Fruit fly (Drosophila melanogaster) whole organism, prepupa: ENCODE results near the gene Rfx.
A peak's percentile ranks its signal among the peaks of the same experiment; 100 is the strongest.

Experiments used
- Blimp-1 ChIP-seq: fragments of 200-800 bp; sonication (Bioruptor generic); optimal IDR thresholded peaks from 3 replicates; lab custom pipeline; 2017; ENCODE audit warnings: missing biosample characterization, missing genetic modification characterization, mild to moderate bottlenecking, moderate library complexity, missing genetic modification reagents
- CG10631 ChIP-seq: fragments of 200-800 bp; sonication (Bioruptor generic); optimal IDR thresholded peaks from 2 replicates; lab custom pipeline; 2016; ENCODE audit warnings: missing biosample characterization, missing genetic modification characterization
- CG11294 ChIP-seq: fragments of 200-800 bp; sonication (Bioruptor generic); IDR thresholded peaks from 2 replicates; pipeline ENCODE4 v1.3.6; 2022; ENCODE audit warnings: missing biosample characterization, missing genetic modification characterization
- CG11762 ChIP-seq: fragments of 200-800 bp; sonication (Bioruptor generic); optimal IDR thresholded peaks from 3 replicates; lab custom pipeline; 2016; ENCODE audit warnings: missing biosample characterization, missing genetic modification characterization; ENCODE audit not compliant: insufficient read depth
- CG11902 ChIP-seq: fragments of 200-800 bp; sonication (Bioruptor generic); optimal IDR thresholded peaks from 3 replicates; lab custom pipeline; 2016; ENCODE audit warnings: missing biosample characterization, missing genetic modification characterization
- CG15336 ChIP-seq: fragments of 200-800 bp; sonication (Bioruptor generic); IDR thresholded peaks from 2 replicates; pipeline ENCODE4 v1.3.6; 2022; ENCODE audit warnings: missing biosample characterization, missing genetic modification characterization
- CG1621 ChIP-seq: fragments of 200-800 bp; sonication (Bioruptor generic); optimal IDR thresholded peaks from 3 replicates; lab custom pipeline; 2018; ENCODE audit warnings: missing biosample characterization, mild to moderate bottlenecking, missing genetic modification characterization
- CG16779 ChIP-seq: fragments of 200-800 bp; sonication (Bioruptor generic); optimal IDR thresholded peaks from 3 replicates; lab custom pipeline; 2017; ENCODE audit warnings: missing biosample characterization, mild to moderate bottlenecking, missing genetic modification characterization
- CG3032 ChIP-seq: fragments of 200-800 bp; optimal IDR thresholded peaks from 2 replicates; lab custom pipeline; 2019; ENCODE audit warnings: missing biosample characterization, mild to moderate bottlenecking, missing genetic modification characterization, moderate library complexity
- CG32006 ChIP-seq: fragments of 200-800 bp; sonication (Bioruptor generic); optimal IDR thresholded peaks from 3 replicates; lab custom pipeline; 2017; ENCODE audit warnings: missing biosample characterization, mild to moderate bottlenecking, missing genetic modification characterization
- CG34406 ChIP-seq: fragments of 200-800 bp; sonication (Bioruptor generic); optimal IDR thresholded peaks from 3 replicates; lab custom pipeline; 2016; ENCODE audit warnings: missing biosample characterization, missing genetic modification characterization
- CG4318 ChIP-seq: fragments of 200-800 bp; sonication (Bioruptor generic); optimal IDR thresholded peaks from 3 replicates; lab custom pipeline; 2017; ENCODE audit warnings: missing biosample characterization, mild to moderate bottlenecking, missing genetic modification characterization
- CG6792 ChIP-seq: fragments of 200-800 bp; sonication (Bioruptor generic); optimal IDR thresholded peaks from 3 replicates; lab custom pipeline; 2016; ENCODE audit warnings: missing biosample characterization, missing genetic modification characterization
- CG6808 ChIP-seq: fragments of 200-800 bp; sonication (Bioruptor generic); optimal IDR thresholded peaks from 3 replicates; lab custom pipeline; 2017; ENCODE audit warnings: missing biosample characterization, missing genetic modification characterization, mild to moderate bottlenecking, moderate library complexity, missing genetic modification reagents
- CG7368 ChIP-seq: fragments of 200-800 bp; sonication (Bioruptor generic); optimal IDR thresholded peaks from 3 replicates; lab custom pipeline; 2016; ENCODE audit warnings: missing biosample characterization, missing genetic modification characterization
- CG8319 ChIP-seq: fragments of 200-800 bp; sonication (Bioruptor generic); optimal IDR thresholded peaks from 3 replicates; lab custom pipeline; 2016; ENCODE audit warnings: missing biosample characterization, missing genetic modification characterization
- CG9139 ChIP-seq: fragments of 200-800 bp; sonication (Bioruptor generic); optimal IDR thresholded peaks from 3 replicates; lab custom pipeline; 2017; ENCODE audit warnings: missing biosample characterization, mild to moderate bottlenecking, missing genetic modification characterization
- Eip75B ChIP-seq: fragments of 200-800 bp; sonication (Bioruptor generic); optimal IDR thresholded peaks from 3 replicates; lab custom pipeline; 2016; ENCODE audit warnings: missing biosample characterization, missing genetic modification characterization
- Eip78C ChIP-seq: fragments of 200-800 bp; sonication (Bioruptor generic); peaks from one replicate; lab custom pipeline; 2016; ENCODE audit warnings: missing biosample characterization, missing genetic modification characterization
- Eip93F ChIP-seq: fragments of 200-800 bp; sonication (Bioruptor generic); optimal IDR thresholded peaks from 2 replicates; lab custom pipeline; 2016; ENCODE audit warnings: missing biosample characterization, mild to moderate bottlenecking, missing genetic modification characterization
- Ets21C ChIP-seq: fragments of 200-800 bp; sonication (Bioruptor generic); optimal IDR thresholded peaks from 3 replicates; lab custom pipeline; 2016; ENCODE audit warnings: missing biosample characterization, missing genetic modification characterization
- Ets96B ChIP-seq: fragments of 200-800 bp; optimal IDR thresholded peaks from 2 replicates; lab custom pipeline; 2019; ENCODE audit warnings: missing biosample characterization, mild to moderate bottlenecking, missing genetic modification characterization, moderate library complexity
- Gug ChIP-seq: fragments of 200-800 bp; sonication (Bioruptor generic); IDR thresholded peaks from 2 replicates; pipeline ENCODE4 v1.3.6; 2022; ENCODE audit warnings: missing biosample characterization, missing genetic modification characterization
- Hr38 ChIP-seq: sonication (Bioruptor generic); optimal IDR thresholded peaks from 2 replicates; lab custom pipeline; 2016; ENCODE audit warnings: missing biosample characterization, missing genetic modification characterization
- Hr39 ChIP-seq: fragments of 200-800 bp; sonication (Bioruptor generic); optimal IDR thresholded peaks from 2 replicates; lab custom pipeline; 2016; ENCODE audit warnings: missing biosample characterization, missing genetic modification characterization
- Lpt ChIP-seq: fragments of 200-800 bp; sonication (Bioruptor generic); optimal IDR thresholded peaks from 3 replicates; lab custom pipeline; 2016; ENCODE audit warnings: missing biosample characterization, missing genetic modification characterization
- Smox ChIP-seq: fragments of 200-800 bp; sonication (Bioruptor generic); optimal IDR thresholded peaks from 3 replicates; lab custom pipeline; 2016; ENCODE audit warnings: missing biosample characterization, missing genetic modification characterization
- Sox102F ChIP-seq: fragments of 200-800 bp; sonication (Bioruptor generic); optimal IDR thresholded peaks from 2 replicates; lab custom pipeline; 2016; ENCODE audit warnings: missing biosample characterization, mild to moderate bottlenecking, missing genetic modification characterization
- Sox14 ChIP-seq: fragments of 200-800 bp; sonication (Bioruptor generic); optimal IDR thresholded peaks from 3 replicates; lab custom pipeline; 2016; ENCODE audit warnings: missing biosample characterization, missing genetic modification characterization
- achi ChIP-seq: fragments of 200-800 bp; sonication (Bioruptor generic); optimal IDR thresholded peaks from 3 replicates; lab custom pipeline; 2016; ENCODE audit warnings: missing biosample characterization, missing genetic modification characterization
- acj6 ChIP-seq: fragments of 200-800 bp; sonication (Bioruptor generic); optimal IDR thresholded peaks from 3 replicates; lab custom pipeline; 2016; ENCODE audit warnings: missing biosample characterization, missing genetic modification characterization
- cyc ChIP-seq: fragments of 200-800 bp; sonication (Bioruptor generic); optimal IDR thresholded peaks from 3 replicates; lab custom pipeline; 2016; ENCODE audit warnings: missing biosample characterization, missing genetic modification characterization
- dac ChIP-seq: fragments of 200-800 bp; sonication (Bioruptor generic); optimal IDR thresholded peaks from 2 replicates; lab custom pipeline; 2017; ENCODE audit warnings: missing biosample characterization, mild to moderate bottlenecking, missing genetic modification characterization
- dsx ChIP-seq: fragments of 200-800 bp; optimal IDR thresholded peaks from 3 replicates; lab custom pipeline; 2019; ENCODE audit warnings: missing biosample characterization, mild to moderate bottlenecking, missing genetic modification characterization, moderate library complexity; ENCODE audit not compliant: poor library complexity, severe bottlenecking
- eg ChIP-seq: fragments of 200-800 bp; sonication (Bioruptor generic); IDR thresholded peaks from 3 replicates; pipeline ENCODE4 v1.3.6; 2022; ENCODE audit warnings: missing biosample characterization, missing genetic modification characterization
- esn ChIP-seq: fragments of 200-800 bp; sonication (Bioruptor generic); optimal IDR thresholded peaks from 2 replicates; lab custom pipeline; 2016; ENCODE audit warnings: missing biosample characterization, mild to moderate bottlenecking, missing genetic modification characterization, moderate library complexity
- fd85E ChIP-seq: fragments of 200-800 bp; sonication (Bioruptor generic); optimal IDR thresholded peaks from 3 replicates; lab custom pipeline; 2016; ENCODE audit warnings: missing biosample characterization, missing genetic modification characterization
- fkh ChIP-seq: fragments of 200-800 bp; sonication (Bioruptor generic); optimal IDR thresholded peaks from 3 replicates; lab custom pipeline; 2017; ENCODE audit warnings: missing biosample characterization, mild to moderate bottlenecking, missing genetic modification characterization, moderate library complexity
- net ChIP-seq: fragments of 200-800 bp; sonication (Bioruptor generic); optimal IDR thresholded peaks from 3 replicates; lab custom pipeline; 2016; ENCODE audit warnings: missing biosample characterization, missing genetic modification characterization
- pdm3 ChIP-seq: fragments of 200-800 bp; sonication (Bioruptor generic); optimal IDR thresholded peaks from 3 replicates; lab custom pipeline; 2016; ENCODE audit warnings: missing biosample characterization, missing genetic modification characterization
- salr ChIP-seq, 2 experiments: fragments of 200-800 bp; sonication (Bioruptor generic); optimal IDR thresholded peaks; 3 replicates each; lab custom pipeline; 2016 to 2018; ENCODE audit warnings: missing biosample characterization in 2 of 2, missing genetic modification characterization in 2 of 2, mild to moderate bottlenecking in 1 of 2
- spab ChIP-seq: fragments of 200-800 bp; sonication (Bioruptor generic); optimal IDR thresholded peaks from 2 replicates; lab custom pipeline; 2017; ENCODE audit warnings: missing biosample characterization, mild to moderate bottlenecking, missing genetic modification characterization, missing genetic modification reagents
- ss ChIP-seq, 2 experiments: fragments of 200-800 bp; sonication (Bioruptor generic); optimal IDR thresholded peaks; 2 replicates in 1 of 2; 3 replicates in 1 of 2; lab custom pipeline; 2017 to 2018; ENCODE audit warnings: mild to moderate bottlenecking in 2 of 2, missing biosample characterization in 2 of 2, missing genetic modification characterization in 2 of 2, moderate library complexity in 1 of 2
- svp ChIP-seq: fragments of 200-800 bp; sonication (Bioruptor generic); peaks from one replicate; lab custom pipeline; 2016; ENCODE audit warnings: missing biosample characterization, missing genetic modification characterization
- topi ChIP-seq: fragments of 200-800 bp; sonication (Bioruptor generic); optimal IDR thresholded peaks from 3 replicates; lab custom pipeline; 2016; ENCODE audit warnings: missing biosample characterization, missing genetic modification characterization
- vri ChIP-seq: fragments of 200-800 bp; sonication (Bioruptor generic); optimal IDR thresholded peaks from 3 replicates; lab custom pipeline; 2016; ENCODE audit warnings: missing biosample characterization, mild to moderate bottlenecking, missing genetic modification characterization

Rfx gene

DNA sequence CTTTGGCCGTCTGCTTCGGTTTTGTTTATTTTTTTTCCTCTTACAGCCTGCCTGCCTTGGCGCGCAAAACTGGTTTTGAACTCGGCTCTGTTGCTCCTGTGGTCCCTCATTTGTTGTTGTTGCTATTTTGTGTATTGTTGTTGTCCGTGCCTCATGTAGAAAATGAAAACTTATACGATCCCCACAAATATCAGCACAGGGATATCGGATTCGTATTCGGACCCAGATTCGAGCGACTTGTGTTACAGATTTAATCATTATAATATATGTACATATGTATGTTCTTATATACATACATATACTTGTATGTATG is 20.5 kb downstream of the Rfx start:
- TF ChIP-seq CG6808 (no peak), Eip75B (GFP tag; lab: Kevin White, UChicago) (no peak), topi (GFP tag; lab: Kevin White, UChicago) (no peak), fkh (no peak), Lpt (GFP tag; lab: Kevin White, UChicago) (no peak), CG15336 (no peak), fd85E (GFP tag; lab: Kevin White, UChicago) (no peak), CG8319 (GFP tag; lab: Kevin White, UChicago) (no peak), cyc (GFP tag; lab: Kevin White, UChicago) (no peak), CG3032 (tag; lab: Kevin White, UChicago) (no peak), Ets21C (no peak), Sox14 (no peak), Hr39 (GFP tag; lab: Kevin White, UChicago) (no peak), net (GFP tag; lab: Kevin White, UChicago) (no peak), CG11762 (GFP tag; lab: Kevin White, UChicago) (no peak)

DNA sequence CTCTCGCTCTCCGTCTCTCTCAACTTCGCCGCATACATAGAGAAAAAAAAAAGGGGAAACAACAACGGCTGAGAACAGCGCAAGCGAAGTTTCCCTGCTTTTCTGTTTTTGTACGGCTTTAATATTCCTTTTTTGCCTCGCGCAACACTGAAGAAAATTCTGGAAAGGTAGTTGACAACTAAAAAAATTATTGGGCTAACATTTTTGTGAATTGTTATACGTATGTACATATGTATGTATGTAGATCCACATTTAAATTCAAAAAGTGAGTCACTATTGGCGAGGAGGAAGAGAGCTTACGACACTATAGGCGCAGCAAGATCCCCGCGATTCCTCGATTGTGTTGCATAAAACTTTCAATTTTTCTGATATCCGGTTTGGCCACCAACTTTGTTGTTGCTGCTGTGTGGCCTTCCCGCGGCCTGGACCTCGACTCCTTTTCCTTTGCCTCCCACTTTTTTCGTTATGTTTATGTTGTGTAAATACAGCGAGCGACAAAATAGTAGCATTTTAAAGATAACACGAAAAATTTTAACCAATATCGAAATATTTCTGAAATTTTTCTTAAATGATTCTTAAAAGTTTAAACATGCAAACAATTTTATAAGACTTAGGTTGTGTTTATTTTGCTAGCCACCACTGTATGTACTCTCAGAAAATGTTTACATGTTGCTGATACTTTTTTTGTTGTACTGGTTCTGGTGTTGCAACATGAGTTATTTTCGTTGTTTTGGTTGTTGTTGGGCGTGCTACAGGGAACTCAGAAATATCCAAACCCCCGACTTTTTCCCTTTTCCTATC is 21.1 kb downstream of the Rfx start:
- peak; percentile 93 for TF ChIP-seq CG10631 (GFP tag; lab: Kevin White, UChicago)
- peak; percentile 92 for TF ChIP-seq acj6 (GFP tag; lab: Kevin White, UChicago)
- TF ChIP-seq esn (GFP tag; lab: Kevin White, UChicago), result peak; percentile 98
- peak; percentile 95 for TF ChIP-seq Smox (GFP tag; lab: Kevin White, UChicago)
- peak; percentile 98 for TF ChIP-seq Eip78C (GFP tag; lab: Kevin White, UChicago)
- peak; percentile 51 for TF ChIP-seq Hr38 (GFP tag; lab: Kevin White, UChicago)
- TF ChIP-seq CG11294 (GFP tag; lab: Robert Waterston, UW), result no peak
- TF ChIP-seq CG9139 (GFP tag; lab: Kevin White, UChicago), result peak; percentile 81
- TF ChIP-seq eg (GFP tag; lab: Robert Waterston, UW), result no peak
- TF ChIP-seq CG16779 (tag; lab: Kevin White, UChicago), result peak; percentile 87
- peak; percentile 88 for TF ChIP-seq spab
- TF ChIP-seq svp (GFP tag; lab: Kevin White, UChicago), result peak; percentile 98
- TF ChIP-seq CG6808, result peak; percentile 92
- peak; percentile 93 for TF ChIP-seq CG6792 (GFP tag; lab: Kevin White, UChicago)
- peak; percentile 76 for TF ChIP-seq CG4318 (GFP tag; lab: Kevin White, UChicago)
- TF ChIP-seq dsx (GFP tag; lab: Kevin White, UChicago), result peak; percentile 95
- peak; percentile 96 for TF ChIP-seq Eip75B (GFP tag; lab: Kevin White, UChicago)
- TF ChIP-seq fkh, result peak; percentile 65
- TF ChIP-seq ss (GFP tag; optimal IDR thresholded peaks at IDR 0.05; lab: Kevin White, UChicago), result peak; percentile 87 to 95
- peak; percentile 94 for TF ChIP-seq topi (GFP tag; lab: Kevin White, UChicago)
- peak; percentile 83 for TF ChIP-seq fd85E (GFP tag; lab: Kevin White, UChicago)
- TF ChIP-seq salr (GFP tag; optimal IDR thresholded peaks at IDR 0.05; lab: Kevin White, UChicago), result peak; percentile 75 to 95
- TF ChIP-seq Ets96B, result peak; percentile 89
- TF ChIP-seq Lpt (GFP tag; lab: Kevin White, UChicago), result peak; percentile 87
- TF ChIP-seq CG1621, result peak; percentile 81
- TF ChIP-seq Gug (GFP tag; lab: Robert Waterston, UW), result no peak
- peak; percentile 93 for TF ChIP-seq Sox102F
- TF ChIP-seq CG15336, result no peak
- TF ChIP-seq achi (GFP tag; lab: Kevin White, UChicago), result peak; percentile 93
- TF ChIP-seq net (GFP tag; lab: Kevin White, UChicago), result peak; percentile 92
- TF ChIP-seq Blimp-1, result peak; percentile 98
- TF ChIP-seq CG11902 (GFP tag; lab: Kevin White, UChicago), result peak; percentile 80
- no peak for TF ChIP-seq Eip93F (GFP tag; lab: Kevin White, UChicago)
- peak; percentile 92 for TF ChIP-seq vri
- TF ChIP-seq CG7368, result peak; percentile 93
- TF ChIP-seq CG11762 (GFP tag; lab: Kevin White, UChicago), result peak; percentile 83
- peak; percentile 92 for TF ChIP-seq pdm3 (GFP tag; lab: Kevin White, UChicago)
- peak; percentile 86 for TF ChIP-seq Ets21C
- TF ChIP-seq Sox14, result peak; percentile 94
- TF ChIP-seq CG32006 (GFP tag; lab: Kevin White, UChicago), result peak; percentile 92
- peak; percentile 41 for TF ChIP-seq dac (GFP tag; lab: Kevin White, UChicago)
- peak; percentile 93 for TF ChIP-seq Hr39 (GFP tag; lab: Kevin White, UChicago)
- TF ChIP-seq CG34406 (GFP tag; lab: Kevin White, UChicago), result peak; percentile 92
- peak; percentile 89 for TF ChIP-seq CG3032 (tag; lab: Kevin White, UChicago)
